Fruit fly (Drosophila melanogaster) whole organism, prepupa: Measurements from ENCODE around the gene cmet.
A peak's percentile ranks its signal among the peaks of the same experiment; 100 is the strongest.

Experiments
- CG10669 ChIP-seq: fragments of 200-800 bp; sonication (Bioruptor generic); optimal IDR thresholded peaks from 3 replicates; lab custom pipeline; 2018; ENCODE audit warnings: missing biosample characterization, mild to moderate bottlenecking, missing genetic modification characterization, moderate library complexity
- CG15336 ChIP-seq: fragments of 200-800 bp; sonication (Bioruptor generic); IDR thresholded peaks from 2 replicates; pipeline ENCODE4 v1.3.6; 2022; ENCODE audit warnings: missing biosample characterization, missing genetic modification characterization
- CG1621 ChIP-seq: fragments of 200-800 bp; sonication (Bioruptor generic); optimal IDR thresholded peaks from 3 replicates; lab custom pipeline; 2018; ENCODE audit warnings: missing biosample characterization, mild to moderate bottlenecking, missing genetic modification characterization
- CG34406 ChIP-seq: fragments of 200-800 bp; sonication (Bioruptor generic); optimal IDR thresholded peaks from 3 replicates; lab custom pipeline; 2016; ENCODE audit warnings: missing biosample characterization, missing genetic modification characterization
- CG3919 ChIP-seq: fragments of 200-800 bp; sonication (Bioruptor generic); optimal IDR thresholded peaks from 3 replicates; lab custom pipeline; 2016; ENCODE audit warnings: missing biosample characterization, missing genetic modification characterization
- CG6163 ChIP-seq: fragments of 200-800 bp; sonication (Bioruptor generic); IDR thresholded peaks from 3 replicates; pipeline ENCODE4 v1.3.6; 2022; ENCODE audit warnings: missing biosample characterization, missing genetic modification characterization
- CG6276 ChIP-seq: fragments of 200-800 bp; sonication (Bioruptor generic); optimal IDR thresholded peaks from 2 replicates; lab custom pipeline; 2017; ENCODE audit warnings: missing biosample characterization, mild to moderate bottlenecking, missing genetic modification characterization
- CG6808 ChIP-seq: fragments of 200-800 bp; sonication (Bioruptor generic); optimal IDR thresholded peaks from 3 replicates; lab custom pipeline; 2017; ENCODE audit warnings: missing biosample characterization, missing genetic modification characterization, mild to moderate bottlenecking, moderate library complexity, missing genetic modification reagents
- CG6854 ChIP-seq: fragments of 200-800 bp; sonication (Bioruptor generic); optimal IDR thresholded peaks from 2 replicates; lab custom pipeline; 2017; ENCODE audit warnings: missing biosample characterization, mild to moderate bottlenecking, missing genetic modification characterization
- CG7368 ChIP-seq: fragments of 200-800 bp; sonication (Bioruptor generic); optimal IDR thresholded peaks from 3 replicates; lab custom pipeline; 2016; ENCODE audit warnings: missing biosample characterization, missing genetic modification characterization
- CG8119 ChIP-seq: fragments of 200-800 bp; sonication (Bioruptor generic); IDR thresholded peaks from 3 replicates; pipeline ENCODE4 v1.3.6; 2022; ENCODE audit warnings: missing biosample characterization, missing genetic modification characterization
- CG9139 ChIP-seq: fragments of 200-800 bp; sonication (Bioruptor generic); optimal IDR thresholded peaks from 3 replicates; lab custom pipeline; 2017; ENCODE audit warnings: missing biosample characterization, mild to moderate bottlenecking, missing genetic modification characterization
- Eip75B ChIP-seq: fragments of 200-800 bp; sonication (Bioruptor generic); optimal IDR thresholded peaks from 3 replicates; lab custom pipeline; 2016; ENCODE audit warnings: missing biosample characterization, missing genetic modification characterization
- Eip78C ChIP-seq: fragments of 200-800 bp; sonication (Bioruptor generic); peaks from one replicate; lab custom pipeline; 2016; ENCODE audit warnings: missing biosample characterization, missing genetic modification characterization
- Eip93F ChIP-seq: fragments of 200-800 bp; sonication (Bioruptor generic); optimal IDR thresholded peaks from 2 replicates; lab custom pipeline; 2016; ENCODE audit warnings: missing biosample characterization, mild to moderate bottlenecking, missing genetic modification characterization
- Ets96B ChIP-seq: fragments of 200-800 bp; optimal IDR thresholded peaks from 2 replicates; lab custom pipeline; 2019; ENCODE audit warnings: missing biosample characterization, mild to moderate bottlenecking, missing genetic modification characterization, moderate library complexity
- Gug ChIP-seq: fragments of 200-800 bp; sonication (Bioruptor generic); IDR thresholded peaks from 2 replicates; pipeline ENCODE4 v1.3.6; 2022; ENCODE audit warnings: missing biosample characterization, missing genetic modification characterization
- Hr38 ChIP-seq: sonication (Bioruptor generic); optimal IDR thresholded peaks from 2 replicates; lab custom pipeline; 2016; ENCODE audit warnings: missing biosample characterization, missing genetic modification characterization
- Hr39 ChIP-seq: fragments of 200-800 bp; sonication (Bioruptor generic); optimal IDR thresholded peaks from 2 replicates; lab custom pipeline; 2016; ENCODE audit warnings: missing biosample characterization, missing genetic modification characterization
- Lpt ChIP-seq: fragments of 200-800 bp; sonication (Bioruptor generic); optimal IDR thresholded peaks from 3 replicates; lab custom pipeline; 2016; ENCODE audit warnings: missing biosample characterization, missing genetic modification characterization
- Met ChIP-seq: fragments of 200-800 bp; sonication (Bioruptor generic); optimal IDR thresholded peaks from 3 replicates; lab custom pipeline; 2016; ENCODE audit warnings: missing biosample characterization, missing genetic modification characterization
- OdsH ChIP-seq: fragments of 200-800 bp; sonication (Bioruptor generic); optimal IDR thresholded peaks from 3 replicates; lab custom pipeline; 2016; ENCODE audit warnings: missing biosample characterization, missing genetic modification characterization
- Smox ChIP-seq: fragments of 200-800 bp; sonication (Bioruptor generic); optimal IDR thresholded peaks from 3 replicates; lab custom pipeline; 2016; ENCODE audit warnings: missing biosample characterization, missing genetic modification characterization
- Sox102F ChIP-seq: fragments of 200-800 bp; sonication (Bioruptor generic); optimal IDR thresholded peaks from 2 replicates; lab custom pipeline; 2016; ENCODE audit warnings: missing biosample characterization, mild to moderate bottlenecking, missing genetic modification characterization
- acj6 ChIP-seq: fragments of 200-800 bp; sonication (Bioruptor generic); optimal IDR thresholded peaks from 3 replicates; lab custom pipeline; 2016; ENCODE audit warnings: missing biosample characterization, missing genetic modification characterization
- cyc ChIP-seq: fragments of 200-800 bp; sonication (Bioruptor generic); optimal IDR thresholded peaks from 3 replicates; lab custom pipeline; 2016; ENCODE audit warnings: missing biosample characterization, missing genetic modification characterization
- dac ChIP-seq: fragments of 200-800 bp; sonication (Bioruptor generic); optimal IDR thresholded peaks from 2 replicates; lab custom pipeline; 2017; ENCODE audit warnings: missing biosample characterization, mild to moderate bottlenecking, missing genetic modification characterization
- dsx ChIP-seq: fragments of 200-800 bp; optimal IDR thresholded peaks from 3 replicates; lab custom pipeline; 2019; ENCODE audit warnings: missing biosample characterization, mild to moderate bottlenecking, missing genetic modification characterization, moderate library complexity; ENCODE audit not compliant: poor library complexity, severe bottlenecking
- eg ChIP-seq: fragments of 200-800 bp; sonication (Bioruptor generic); IDR thresholded peaks from 3 replicates; pipeline ENCODE4 v1.3.6; 2022; ENCODE audit warnings: missing biosample characterization, missing genetic modification characterization
- fkh ChIP-seq: fragments of 200-800 bp; sonication (Bioruptor generic); optimal IDR thresholded peaks from 3 replicates; lab custom pipeline; 2017; ENCODE audit warnings: missing biosample characterization, mild to moderate bottlenecking, missing genetic modification characterization, moderate library complexity
- pdm3 ChIP-seq: fragments of 200-800 bp; sonication (Bioruptor generic); optimal IDR thresholded peaks from 3 replicates; lab custom pipeline; 2016; ENCODE audit warnings: missing biosample characterization, missing genetic modification characterization
- spab ChIP-seq: fragments of 200-800 bp; sonication (Bioruptor generic); optimal IDR thresholded peaks from 2 replicates; lab custom pipeline; 2017; ENCODE audit warnings: missing biosample characterization, mild to moderate bottlenecking, missing genetic modification characterization, missing genetic modification reagents

cmet gene

DNA sequence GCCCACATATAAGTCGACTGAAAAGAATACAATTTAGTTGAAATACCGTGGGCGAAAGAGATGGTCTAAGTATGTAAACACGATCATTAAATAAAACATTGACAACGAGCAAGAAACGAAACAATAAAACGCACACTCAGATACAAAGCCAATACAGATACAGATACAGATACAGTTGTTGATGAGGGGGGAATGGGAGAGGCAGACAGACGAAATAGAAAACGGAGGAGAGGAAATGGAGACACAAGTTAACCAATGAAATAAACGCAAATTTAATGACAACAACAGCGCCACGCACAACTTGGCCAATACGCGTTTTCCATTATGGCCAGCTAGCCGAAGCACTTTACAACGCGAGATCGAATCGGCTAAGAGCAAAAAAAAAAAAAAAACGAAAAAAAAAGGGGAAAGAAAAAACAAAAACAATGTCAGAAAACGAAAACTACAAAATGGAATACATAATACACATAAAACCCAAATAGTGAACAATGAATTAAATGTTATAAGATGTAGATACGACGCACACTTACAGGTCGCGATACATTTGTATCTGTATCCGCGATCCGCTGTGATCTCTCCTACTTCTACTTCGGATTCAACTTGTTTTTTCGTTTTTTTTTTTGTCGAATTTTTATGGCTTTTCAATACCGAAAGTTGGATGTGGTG lies 39.8 kb downstream of the cmet start:
- TF ChIP-seq OdsH (GFP tag; lab: Kevin White, UChicago) (no peak), CG6276 (GFP tag; lab: Kevin White, UChicago) (peak; percentile 14), CG6808 (GFP tag; lab: Kevin White, UChicago) (no peak), Eip93F (GFP tag; lab: Kevin White, UChicago) (no peak), eg (GFP tag; lab: Robert Waterston, UW) (0 out of 3 replicates have a peak, but pooled peaks have one; percentile 26), CG15336 (peak; percentile 44; the same call in 1 of the 2 replicates), CG6163 (GFP tag; lab: Robert Waterston, UW) (0 out of 3 replicates have a peak, but pooled peaks have one; percentile 26), CG9139 (GFP tag; lab: Kevin White, UChicago) (no peak), Sox102F (GFP tag; lab: Kevin White, UChicago) (no peak), CG8119 (GFP tag; lab: Robert Waterston, UW) (peak; percentile 63)

DNA sequence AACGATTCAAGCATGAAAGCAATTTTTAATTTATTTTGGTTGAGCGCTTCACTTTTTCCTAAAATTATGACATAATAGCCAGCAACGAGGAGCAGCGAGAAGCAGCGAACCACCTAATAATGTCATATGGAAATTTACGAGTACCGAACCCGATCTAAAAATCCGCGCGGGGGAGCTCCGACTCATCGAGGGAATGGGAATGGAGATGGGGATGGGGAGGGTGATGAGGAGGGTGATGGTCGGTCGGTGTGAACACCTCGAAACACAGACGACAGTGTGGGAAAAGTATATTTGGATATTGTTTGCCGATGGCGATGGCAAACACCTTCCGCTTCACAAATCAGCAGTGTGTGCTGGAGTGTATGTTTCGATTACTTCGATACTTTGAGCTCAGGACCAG lies 40.8 kb downstream of the cmet start:
- TF ChIP-seq Eip78C (GFP tag; lab: Kevin White, UChicago) (no peak), Hr39 (GFP tag; lab: Kevin White, UChicago) (no peak), CG1621 (no peak), Hr38 (GFP tag; lab: Kevin White, UChicago) (no peak), Smox (GFP tag; lab: Kevin White, UChicago) (no peak), CG15336 (no peak), CG6854 (GFP tag; lab: Kevin White, UChicago) (no peak), CG7368 (GFP tag; lab: Kevin White, UChicago) (no peak), pdm3 (GFP tag; lab: Kevin White, UChicago) (no peak), spab (GFP tag; lab: Kevin White, UChicago) (no peak), acj6 (no peak), CG34406 (GFP tag; lab: Kevin White, UChicago) (no peak), cyc (GFP tag; lab: Kevin White, UChicago) (no peak), dac (GFP tag; lab: Kevin White, UChicago) (no peak), CG3919 (GFP tag; lab: Kevin White, UChicago) (no peak), dsx (no peak), OdsH (GFP tag; lab: Kevin White, UChicago) (no peak)

DNA sequence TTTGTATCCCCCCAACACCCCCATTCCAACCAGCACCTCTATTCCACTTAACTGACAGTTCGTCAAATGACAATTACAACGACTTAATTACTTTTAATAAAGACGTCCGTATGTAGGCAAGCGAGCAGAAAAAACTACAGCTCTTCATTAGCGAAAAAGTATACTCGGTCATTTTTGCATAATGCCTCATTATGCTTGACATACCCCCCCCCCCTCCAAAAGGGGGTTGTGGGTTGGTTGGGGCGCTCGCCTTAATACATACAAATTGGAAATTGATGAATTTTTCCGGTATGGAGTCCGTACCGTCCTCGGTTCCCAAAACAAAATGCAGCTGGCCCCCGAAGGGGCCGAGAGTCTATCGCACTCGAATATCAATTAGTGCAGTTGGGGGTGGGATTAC lies 41.5 kb downstream of the cmet start:
- TF ChIP-seq CG7368 (GFP tag; lab: Kevin White, UChicago) = no peak
- no peak for TF ChIP-seq CG9139 (GFP tag; lab: Kevin White, UChicago)
- TF ChIP-seq fkh (GFP tag; lab: Kevin White, UChicago) = no peak
- no peak for TF ChIP-seq Met
- TF ChIP-seq OdsH (GFP tag; lab: Kevin White, UChicago) = no peak
- TF ChIP-seq acj6 = no peak

dm6 chr2L:11226035-11226434 lies 42.8 kb downstream of the cmet start:
- no peak for TF ChIP-seq Ets96B (tag; lab: Kevin White, UChicago)
- TF ChIP-seq Met = no peak
- TF ChIP-seq Eip75B = no peak
- TF ChIP-seq spab (GFP tag; lab: Kevin White, UChicago) = no peak
- no peak for TF ChIP-seq Sox102F (GFP tag; lab: Kevin White, UChicago)
- TF ChIP-seq CG10669 (GFP tag; lab: Kevin White, UChicago) = no peak
- TF ChIP-seq Hr39 (GFP tag; lab: Kevin White, UChicago) = no peak
- no peak for TF ChIP-seq eg (GFP tag; lab: Robert Waterston, UW)
- no peak for TF ChIP-seq Gug (GFP tag; lab: Robert Waterston, UW)
- no peak for TF ChIP-seq CG15336
- TF ChIP-seq dsx = no peak

dm6 chr2L:11224443-11224842 lies 44.4 kb downstream of the cmet start:
- TF ChIP-seq Lpt (no peak), fkh (GFP tag; lab: Kevin White, UChicago) (no peak)
